Fruit fly (Drosophila melanogaster) whole organism: ENCODE measurements around the gene Traf4.

Experiments
- pan ChIP-seq: fragments of >200 bp; optimal IDR thresholded peaks from 2 replicates; lab custom pipeline; 2017
- usp ChIP-seq: fragments of >200 bp; optimal IDR thresholded peaks from 2 replicates; lab custom pipeline; 2017; ENCODE audit warnings: missing biosample characterization, missing genetic modification characterization, mixed read lengths

dm6 chr2L:4345569-4346131 lies 16.1 kb upstream of the Traf4 start:
- TF ChIP-seq pan (lab: Kevin White, UChicago) (no peak), usp (GFP tag; lab: Kevin White, UChicago) (no peak)
